Fruit fly (Drosophila melanogaster) whole organism, prepupa: ENCODE results near the gene CG33630.

Source experiments
- Blimp-1 ChIP-seq: fragments of 200-800 bp; sonication (Bioruptor generic); optimal IDR thresholded peaks from 3 replicates; lab custom pipeline; 2017; ENCODE audit warnings: missing biosample characterization, missing genetic modification characterization, mild to moderate bottlenecking, moderate library complexity, missing genetic modification reagents
- CG10631 ChIP-seq: fragments of 200-800 bp; sonication (Bioruptor generic); optimal IDR thresholded peaks from 2 replicates; lab custom pipeline; 2016; ENCODE audit warnings: missing biosample characterization, missing genetic modification characterization
- CG10669 ChIP-seq: fragments of 200-800 bp; sonication (Bioruptor generic); optimal IDR thresholded peaks from 3 replicates; lab custom pipeline; 2018; ENCODE audit warnings: missing biosample characterization, mild to moderate bottlenecking, missing genetic modification characterization, moderate library complexity
- CG11294 ChIP-seq: fragments of 200-800 bp; sonication (Bioruptor generic); IDR thresholded peaks from 2 replicates; pipeline ENCODE4 v1.3.6; 2022; ENCODE audit warnings: missing biosample characterization, missing genetic modification characterization
- CG11762 ChIP-seq: fragments of 200-800 bp; sonication (Bioruptor generic); optimal IDR thresholded peaks from 3 replicates; lab custom pipeline; 2016; ENCODE audit warnings: missing biosample characterization, missing genetic modification characterization; ENCODE audit not compliant: insufficient read depth
- CG15336 ChIP-seq: fragments of 200-800 bp; sonication (Bioruptor generic); IDR thresholded peaks from 2 replicates; pipeline ENCODE4 v1.3.6; 2022; ENCODE audit warnings: missing biosample characterization, missing genetic modification characterization
- CG1621 ChIP-seq: fragments of 200-800 bp; sonication (Bioruptor generic); optimal IDR thresholded peaks from 3 replicates; lab custom pipeline; 2018; ENCODE audit warnings: missing biosample characterization, mild to moderate bottlenecking, missing genetic modification characterization
- CG16779 ChIP-seq: fragments of 200-800 bp; sonication (Bioruptor generic); optimal IDR thresholded peaks from 3 replicates; lab custom pipeline; 2017; ENCODE audit warnings: missing biosample characterization, mild to moderate bottlenecking, missing genetic modification characterization
- CG31627 ChIP-seq: fragments of 200-800 bp; sonication (Bioruptor generic); optimal IDR thresholded peaks from 3 replicates; lab custom pipeline; 2016; ENCODE audit warnings: missing biosample characterization, missing genetic modification characterization
- CG32006 ChIP-seq: fragments of 200-800 bp; sonication (Bioruptor generic); optimal IDR thresholded peaks from 3 replicates; lab custom pipeline; 2017; ENCODE audit warnings: missing biosample characterization, mild to moderate bottlenecking, missing genetic modification characterization
- CG34406 ChIP-seq: fragments of 200-800 bp; sonication (Bioruptor generic); optimal IDR thresholded peaks from 3 replicates; lab custom pipeline; 2016; ENCODE audit warnings: missing biosample characterization, missing genetic modification characterization
- CG3919 ChIP-seq: fragments of 200-800 bp; sonication (Bioruptor generic); optimal IDR thresholded peaks from 3 replicates; lab custom pipeline; 2016; ENCODE audit warnings: missing biosample characterization, missing genetic modification characterization
- CG6163 ChIP-seq: fragments of 200-800 bp; sonication (Bioruptor generic); IDR thresholded peaks from 3 replicates; pipeline ENCODE4 v1.3.6; 2022; ENCODE audit warnings: missing biosample characterization, missing genetic modification characterization
- CG6792 ChIP-seq: fragments of 200-800 bp; sonication (Bioruptor generic); optimal IDR thresholded peaks from 3 replicates; lab custom pipeline; 2016; ENCODE audit warnings: missing biosample characterization, missing genetic modification characterization
- CG6854 ChIP-seq: fragments of 200-800 bp; sonication (Bioruptor generic); optimal IDR thresholded peaks from 2 replicates; lab custom pipeline; 2017; ENCODE audit warnings: missing biosample characterization, mild to moderate bottlenecking, missing genetic modification characterization
- CG7368 ChIP-seq: fragments of 200-800 bp; sonication (Bioruptor generic); optimal IDR thresholded peaks from 3 replicates; lab custom pipeline; 2016; ENCODE audit warnings: missing biosample characterization, missing genetic modification characterization
- CG8319 ChIP-seq: fragments of 200-800 bp; sonication (Bioruptor generic); optimal IDR thresholded peaks from 3 replicates; lab custom pipeline; 2016; ENCODE audit warnings: missing biosample characterization, missing genetic modification characterization
- CG8632 ChIP-seq: fragments of 200-800 bp; sonication (Bioruptor generic); optimal IDR thresholded peaks from 3 replicates; lab custom pipeline; 2016; ENCODE audit warnings: missing biosample characterization, missing genetic modification characterization
- CG9139 ChIP-seq: fragments of 200-800 bp; sonication (Bioruptor generic); optimal IDR thresholded peaks from 3 replicates; lab custom pipeline; 2017; ENCODE audit warnings: missing biosample characterization, mild to moderate bottlenecking, missing genetic modification characterization
- Eip75B ChIP-seq: fragments of 200-800 bp; sonication (Bioruptor generic); optimal IDR thresholded peaks from 3 replicates; lab custom pipeline; 2016; ENCODE audit warnings: missing biosample characterization, missing genetic modification characterization
- Eip78C ChIP-seq: fragments of 200-800 bp; sonication (Bioruptor generic); peaks from one replicate; lab custom pipeline; 2016; ENCODE audit warnings: missing biosample characterization, missing genetic modification characterization
- Ets96B ChIP-seq: fragments of 200-800 bp; optimal IDR thresholded peaks from 2 replicates; lab custom pipeline; 2019; ENCODE audit warnings: missing biosample characterization, mild to moderate bottlenecking, missing genetic modification characterization, moderate library complexity
- Gug ChIP-seq: fragments of 200-800 bp; sonication (Bioruptor generic); IDR thresholded peaks from 2 replicates; pipeline ENCODE4 v1.3.6; 2022; ENCODE audit warnings: missing biosample characterization, missing genetic modification characterization
- Hr38 ChIP-seq: sonication (Bioruptor generic); optimal IDR thresholded peaks from 2 replicates; lab custom pipeline; 2016; ENCODE audit warnings: missing biosample characterization, missing genetic modification characterization
- Hr39 ChIP-seq: fragments of 200-800 bp; sonication (Bioruptor generic); optimal IDR thresholded peaks from 2 replicates; lab custom pipeline; 2016; ENCODE audit warnings: missing biosample characterization, missing genetic modification characterization
- Lpt ChIP-seq: fragments of 200-800 bp; sonication (Bioruptor generic); optimal IDR thresholded peaks from 3 replicates; lab custom pipeline; 2016; ENCODE audit warnings: missing biosample characterization, missing genetic modification characterization
- Met ChIP-seq: fragments of 200-800 bp; sonication (Bioruptor generic); optimal IDR thresholded peaks from 3 replicates; lab custom pipeline; 2016; ENCODE audit warnings: missing biosample characterization, missing genetic modification characterization
- OdsH ChIP-seq: fragments of 200-800 bp; sonication (Bioruptor generic); optimal IDR thresholded peaks from 3 replicates; lab custom pipeline; 2016; ENCODE audit warnings: missing biosample characterization, missing genetic modification characterization
- Smox ChIP-seq: fragments of 200-800 bp; sonication (Bioruptor generic); optimal IDR thresholded peaks from 3 replicates; lab custom pipeline; 2016; ENCODE audit warnings: missing biosample characterization, missing genetic modification characterization
- Sox102F ChIP-seq: fragments of 200-800 bp; sonication (Bioruptor generic); optimal IDR thresholded peaks from 2 replicates; lab custom pipeline; 2016; ENCODE audit warnings: missing biosample characterization, mild to moderate bottlenecking, missing genetic modification characterization
- Sox14 ChIP-seq: fragments of 200-800 bp; sonication (Bioruptor generic); optimal IDR thresholded peaks from 3 replicates; lab custom pipeline; 2016; ENCODE audit warnings: missing biosample characterization, missing genetic modification characterization
- acj6 ChIP-seq: fragments of 200-800 bp; sonication (Bioruptor generic); optimal IDR thresholded peaks from 3 replicates; lab custom pipeline; 2016; ENCODE audit warnings: missing biosample characterization, missing genetic modification characterization
- cyc ChIP-seq: fragments of 200-800 bp; sonication (Bioruptor generic); optimal IDR thresholded peaks from 3 replicates; lab custom pipeline; 2016; ENCODE audit warnings: missing biosample characterization, missing genetic modification characterization
- dac ChIP-seq: fragments of 200-800 bp; sonication (Bioruptor generic); optimal IDR thresholded peaks from 2 replicates; lab custom pipeline; 2017; ENCODE audit warnings: missing biosample characterization, mild to moderate bottlenecking, missing genetic modification characterization
- dsx ChIP-seq: fragments of 200-800 bp; optimal IDR thresholded peaks from 3 replicates; lab custom pipeline; 2019; ENCODE audit warnings: missing biosample characterization, mild to moderate bottlenecking, missing genetic modification characterization, moderate library complexity; ENCODE audit not compliant: poor library complexity, severe bottlenecking
- eg ChIP-seq: fragments of 200-800 bp; sonication (Bioruptor generic); IDR thresholded peaks from 3 replicates; pipeline ENCODE4 v1.3.6; 2022; ENCODE audit warnings: missing biosample characterization, missing genetic modification characterization
- esn ChIP-seq: fragments of 200-800 bp; sonication (Bioruptor generic); optimal IDR thresholded peaks from 2 replicates; lab custom pipeline; 2016; ENCODE audit warnings: missing biosample characterization, mild to moderate bottlenecking, missing genetic modification characterization, moderate library complexity
- fd59A ChIP-seq: fragments of 200-800 bp; sonication (Bioruptor generic); optimal IDR thresholded peaks from 2 replicates; lab custom pipeline; 2017; ENCODE audit warnings: missing biosample characterization, mild to moderate bottlenecking, missing genetic modification characterization, missing genetic modification reagents
- fkh ChIP-seq: fragments of 200-800 bp; sonication (Bioruptor generic); optimal IDR thresholded peaks from 3 replicates; lab custom pipeline; 2017; ENCODE audit warnings: missing biosample characterization, mild to moderate bottlenecking, missing genetic modification characterization, moderate library complexity
- lz ChIP-seq: fragments of 200-800 bp; sonication (Bioruptor generic); optimal IDR thresholded peaks from 3 replicates; lab custom pipeline; 2016; ENCODE audit warnings: missing biosample characterization, missing genetic modification characterization
- net ChIP-seq: fragments of 200-800 bp; sonication (Bioruptor generic); optimal IDR thresholded peaks from 3 replicates; lab custom pipeline; 2016; ENCODE audit warnings: missing biosample characterization, missing genetic modification characterization
- pdm3 ChIP-seq: fragments of 200-800 bp; sonication (Bioruptor generic); optimal IDR thresholded peaks from 3 replicates; lab custom pipeline; 2016; ENCODE audit warnings: missing biosample characterization, missing genetic modification characterization
- ss ChIP-seq, 2 experiments: fragments of 200-800 bp; sonication (Bioruptor generic); optimal IDR thresholded peaks; 2 replicates in 1 of 2; 3 replicates in 1 of 2; lab custom pipeline; 2017 to 2018; ENCODE audit warnings: mild to moderate bottlenecking in 2 of 2, missing biosample characterization in 2 of 2, missing genetic modification characterization in 2 of 2, moderate library complexity in 1 of 2
- svp ChIP-seq: fragments of 200-800 bp; sonication (Bioruptor generic); peaks from one replicate; lab custom pipeline; 2016; ENCODE audit warnings: missing biosample characterization, missing genetic modification characterization
- topi ChIP-seq: fragments of 200-800 bp; sonication (Bioruptor generic); optimal IDR thresholded peaks from 3 replicates; lab custom pipeline; 2016; ENCODE audit warnings: missing biosample characterization, missing genetic modification characterization
- vri ChIP-seq: fragments of 200-800 bp; sonication (Bioruptor generic); optimal IDR thresholded peaks from 3 replicates; lab custom pipeline; 2016; ENCODE audit warnings: missing biosample characterization, mild to moderate bottlenecking, missing genetic modification characterization

CG33630 gene

DNA sequence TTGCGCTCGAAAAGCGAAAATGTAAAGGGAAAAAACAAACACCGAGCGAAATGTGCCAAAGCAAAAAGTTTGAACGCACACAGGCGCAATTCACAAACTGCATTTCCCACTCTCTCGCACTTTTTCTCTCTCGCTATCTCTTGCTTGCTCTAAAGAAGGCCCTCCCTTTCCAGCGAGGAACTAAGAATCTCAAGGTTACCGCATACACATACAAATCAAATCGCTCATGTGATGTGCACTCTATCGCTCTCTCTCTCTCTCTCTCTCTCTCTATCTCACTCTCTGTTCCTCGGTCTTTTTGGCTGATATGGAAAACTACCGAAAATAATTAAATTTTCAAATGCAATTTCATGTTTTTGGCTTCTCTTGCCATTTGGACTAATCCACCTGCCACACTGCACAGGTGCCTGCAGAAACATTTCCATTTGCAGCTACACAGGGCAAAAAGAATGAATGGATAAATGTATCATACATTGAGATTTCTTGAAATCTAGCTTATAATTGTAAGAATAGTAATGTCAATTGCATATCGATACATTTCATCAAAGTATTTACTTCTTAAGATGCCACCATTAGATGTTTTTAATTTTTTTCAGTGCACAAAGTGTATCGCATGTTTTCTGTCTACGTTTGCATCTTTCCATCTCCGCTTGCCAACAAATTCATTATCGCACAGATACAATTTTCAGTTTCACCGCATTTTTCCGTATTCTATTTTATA, 17.0 kb downstream of the CG33630 start (continued):
- TF ChIP-seq ss (GFP tag; optimal IDR thresholded peaks at IDR 0.05; lab: Kevin White, UChicago), result peak in 1 of 2 experiments; percentile 17
- peak; percentile 78 for TF ChIP-seq Gug (GFP tag; lab: Robert Waterston, UW)
- TF ChIP-seq CG8632 (GFP tag; lab: Kevin White, UChicago), result peak; percentile 39
- TF ChIP-seq svp (GFP tag; lab: Kevin White, UChicago), result peak; percentile 23
- TF ChIP-seq acj6 (GFP tag; lab: Kevin White, UChicago), result peak; percentile 71
- TF ChIP-seq CG9139 (GFP tag; lab: Kevin White, UChicago), result peak; percentile 11
- TF ChIP-seq net (GFP tag; lab: Kevin White, UChicago), result peak; percentile 79
- peak; percentile 68 for TF ChIP-seq CG10669 (GFP tag; lab: Kevin White, UChicago)
- TF ChIP-seq CG11294 (GFP tag; lab: Robert Waterston, UW), result peak; percentile 80
- TF ChIP-seq vri (GFP tag; lab: Kevin White, UChicago), result peak; percentile 50
- TF ChIP-seq Hr38 (GFP tag; lab: Kevin White, UChicago), result peak; percentile 8
- TF ChIP-seq lz (GFP tag; lab: Kevin White, UChicago), result peak; percentile 42
- TF ChIP-seq pdm3 (GFP tag; lab: Kevin White, UChicago), result peak; percentile 74
- peak; percentile 51 for TF ChIP-seq topi (GFP tag; lab: Kevin White, UChicago)
- peak; percentile 43 for TF ChIP-seq CG34406 (GFP tag; lab: Kevin White, UChicago)
- peak; percentile 13 for TF ChIP-seq dac
- TF ChIP-seq Eip78C, result peak; percentile 92
- peak; percentile 32 for TF ChIP-seq CG6792 (GFP tag; lab: Kevin White, UChicago)
- peak; percentile 65 for TF ChIP-seq Eip75B (GFP tag; lab: Kevin White, UChicago)
- TF ChIP-seq CG10631, result peak; percentile 73
- peak; percentile 80 for TF ChIP-seq OdsH (GFP tag; lab: Kevin White, UChicago)
- TF ChIP-seq CG15336 (GFP tag; lab: Robert Waterston, UW), result peak; percentile 82
- peak; percentile 68 for TF ChIP-seq CG31627 (GFP tag; lab: Kevin White, UChicago)
- peak; percentile 56 for TF ChIP-seq CG8319 (GFP tag; lab: Kevin White, UChicago)
- peak; percentile 46 for TF ChIP-seq cyc
- TF ChIP-seq Lpt, result peak; percentile 37
- TF ChIP-seq Met (GFP tag; lab: Kevin White, UChicago), result peak; percentile 47
- peak; percentile 32 for TF ChIP-seq Blimp-1 (GFP tag; lab: Kevin White, UChicago)
- TF ChIP-seq esn (GFP tag; lab: Kevin White, UChicago), result peak; percentile 61
- TF ChIP-seq fd59A (GFP tag; lab: Kevin White, UChicago), result peak; percentile 70
- TF ChIP-seq CG3919 (GFP tag; lab: Kevin White, UChicago), result peak; percentile 64

DNA sequence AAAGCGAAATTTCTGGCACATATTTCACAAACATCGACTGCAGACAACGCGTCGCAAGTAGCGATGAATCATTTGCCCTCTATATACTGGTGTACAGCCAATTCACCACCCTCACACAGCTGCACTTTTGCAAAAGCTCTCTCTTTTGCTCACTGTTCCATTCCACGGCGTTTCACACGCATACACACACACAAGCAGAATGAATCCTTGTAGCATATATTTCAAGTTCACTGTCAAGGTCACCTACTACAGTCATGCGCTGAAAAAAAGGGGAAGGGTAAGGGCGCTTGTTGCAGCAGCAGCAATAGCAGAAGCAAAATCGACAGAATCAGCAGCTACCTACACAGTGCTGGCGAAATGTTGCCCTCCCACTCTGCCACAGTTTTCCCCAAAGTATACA, 18.3 kb downstream of the CG33630 start:
- TF ChIP-seq dsx (GFP tag; lab: Kevin White, UChicago) (no peak), OdsH (GFP tag; lab: Kevin White, UChicago) (no peak), Hr39 (peak; percentile 29), CG11762 (GFP tag; lab: Kevin White, UChicago) (no peak), ss (GFP tag; optimal IDR thresholded peaks at IDR 0.05; lab: Kevin White, UChicago) (peak in 1 of 2 experiments; percentile 14), Lpt (no peak), vri (GFP tag; lab: Kevin White, UChicago) (peak; percentile 25), Sox102F (no peak), CG1621 (tag; lab: Kevin White, UChicago) (no peak), CG11294 (GFP tag; lab: Robert Waterston, UW) (no peak), CG32006 (GFP tag; lab: Kevin White, UChicago) (no peak), acj6 (GFP tag; lab: Kevin White, UChicago) (no peak), CG3919 (GFP tag; lab: Kevin White, UChicago) (no peak), CG6854 (GFP tag; lab: Kevin White, UChicago) (peak; percentile 6), CG8632 (GFP tag; lab: Kevin White, UChicago) (no peak), Hr38 (GFP tag; lab: Kevin White, UChicago) (no peak), CG10631 (no peak), CG16779 (tag; lab: Kevin White, UChicago) (no peak), dac (no peak), topi (GFP tag; lab: Kevin White, UChicago) (no peak), eg (GFP tag; lab: Robert Waterston, UW) (no peak), CG31627 (GFP tag; lab: Kevin White, UChicago) (no peak), Ets96B (tag; lab: Kevin White, UChicago) (no peak), CG8319 (GFP tag; lab: Kevin White, UChicago) (no peak), Eip78C (no peak), Gug (GFP tag; lab: Robert Waterston, UW) (no peak), cyc (no peak), Sox14 (GFP tag; lab: Kevin White, UChicago) (no peak), Smox (GFP tag; lab: Kevin White, UChicago) (no peak), fkh (no peak), CG7368 (no peak), Met (GFP tag; lab: Kevin White, UChicago) (no peak), lz (GFP tag; lab: Kevin White, UChicago) (no peak), CG6163 (GFP tag; lab: Robert Waterston, UW) (0 out of 3 replicates have a peak, but pooled peaks have one; percentile 11)
